Fruit fly (Drosophila melanogaster) whole organism, embryonic: ENCODE results near the gene CG4452.
A peak's percentile ranks its signal among the peaks of the same experiment; 100 is the strongest.

Experiments used
- BtbVII ChIP-seq: fragments of 200-800 bp; sonication (Bioruptor generic); optimal IDR thresholded peaks from 3 replicates; lab custom pipeline; 2017; ENCODE audit warnings: missing biosample characterization, mild to moderate bottlenecking, missing genetic modification characterization
- Bteb2 ChIP-seq: fragments of 200-800 bp; sonication (Bioruptor generic); optimal IDR thresholded peaks from 2 replicates; lab custom pipeline; 2016; ENCODE audit warnings: missing biosample characterization, missing genetic modification characterization
- CG1024 ChIP-seq: fragments of 200-800 bp; sonication (Bioruptor generic); IDR thresholded peaks from 2 replicates; pipeline ENCODE4 v1.3.6; 2022; ENCODE audit warnings: missing biosample characterization, missing genetic modification characterization
- CG10543 ChIP-seq: fragments of 200-800 bp; sonication (Bioruptor generic); optimal IDR thresholded peaks from 3 replicates; lab custom pipeline; 2017; ENCODE audit warnings: missing biosample characterization, mild to moderate bottlenecking, missing genetic modification characterization, moderate library complexity
- CG11398 ChIP-seq: fragments of 200-800 bp; sonication (Bioruptor generic); optimal IDR thresholded peaks from 2 replicates; lab custom pipeline; 2016; ENCODE audit warnings: missing biosample characterization, missing genetic modification characterization
- CG12942 ChIP-seq: fragments of 200-800 bp; sonication (Bioruptor generic); optimal IDR thresholded peaks from 3 replicates; lab custom pipeline; 2016; ENCODE audit warnings: missing biosample characterization, missing genetic modification characterization
- CG13123 ChIP-seq: fragments of 200-800 bp; sonication (Bioruptor generic); optimal IDR thresholded peaks from 2 replicates; lab custom pipeline; 2016; ENCODE audit warnings: missing biosample characterization, missing genetic modification characterization
- CG14441 ChIP-seq: fragments of 200-800 bp; sonication (Bioruptor generic); IDR thresholded peaks from 2 replicates; pipeline ENCODE4 v1.3.6; 2022; ENCODE audit warnings: missing biosample characterization, missing genetic modification characterization
- CG14860 ChIP-seq: fragments of 200-800 bp; sonication (Bioruptor generic); IDR thresholded peaks from 3 replicates; pipeline ENCODE4 v1.3.6; 2022; ENCODE audit warnings: missing biosample characterization, missing genetic modification characterization; ENCODE audit not compliant: partially characterized antibody
- CG17612 ChIP-seq: fragments of 200-800 bp; sonication (Bioruptor generic); IDR thresholded peaks from 2 replicates; pipeline ENCODE4 v1.3.6; 2022; ENCODE audit warnings: missing biosample characterization, missing genetic modification characterization
- CG18262 ChIP-seq: fragments of 200-800 bp; optimal IDR thresholded peaks from 3 replicates; lab custom pipeline; 2019; ENCODE audit warnings: missing biosample characterization, mild to moderate bottlenecking, missing genetic modification characterization, moderate library complexity
- CG2875 ChIP-seq: fragments of 200-800 bp; sonication (Bioruptor generic); optimal IDR thresholded peaks from 2 replicates; lab custom pipeline; 2017; ENCODE audit warnings: missing biosample characterization, mild to moderate bottlenecking, missing genetic modification characterization, missing genetic modification reagents
- CG3065 ChIP-seq: fragments of 200-800 bp; sonication (Bioruptor generic); optimal IDR thresholded peaks from 2 replicates; lab custom pipeline; 2016; ENCODE audit warnings: missing biosample characterization, missing genetic modification characterization
- CG33213 ChIP-seq: fragments of 200-800 bp; sonication (Bioruptor generic); optimal IDR thresholded peaks from 3 replicates; lab custom pipeline; 2016; ENCODE audit warnings: missing biosample characterization, missing genetic modification characterization
- CG34422 ChIP-seq: fragments of 200-800 bp; sonication (Bioruptor generic); IDR thresholded peaks from 3 replicates; pipeline ENCODE4 v1.3.6; 2022; ENCODE audit warnings: missing biosample characterization, missing genetic modification characterization
- CG5180 ChIP-seq: fragments of 200-800 bp; sonication (Bioruptor generic); optimal IDR thresholded peaks from 3 replicates; lab custom pipeline; 2017; ENCODE audit warnings: missing biosample characterization, missing genetic modification characterization, mild to moderate bottlenecking, moderate library complexity, missing genetic modification reagents
- CG6272 ChIP-seq: fragments of 200-800 bp; sonication (Bioruptor generic); IDR thresholded peaks from 2 replicates; pipeline ENCODE4 v1.3.6; 2022; ENCODE audit warnings: missing biosample characterization, missing genetic modification characterization
- CG8478 ChIP-seq: fragments of >200 bp; optimal IDR thresholded peaks from 2 replicates; lab custom pipeline; 2018
- CG8924 ChIP-seq: fragments of 200-800 bp; optimal IDR thresholded peaks from 3 replicates; lab custom pipeline; 2019; ENCODE audit warnings: missing biosample characterization, mild to moderate bottlenecking, missing genetic modification characterization, moderate library complexity
- CG9609 ChIP-seq: fragments of 200-800 bp; sonication (Bioruptor generic); optimal IDR thresholded peaks from 3 replicates; lab custom pipeline; 2016; ENCODE audit warnings: missing biosample characterization, missing genetic modification characterization
- Dref ChIP-seq: fragments of 200-800 bp; sonication (Bioruptor generic); IDR thresholded peaks from 2 replicates; pipeline ENCODE4 v1.3.6; 2022; ENCODE audit warnings: missing biosample characterization, missing genetic modification characterization
- GATAe ChIP-seq: fragments of 200-800 bp; sonication (Bioruptor generic); conservative IDR thresholded peaks from 2 replicates; pipeline ENCODE4 v1.3.6; 2022; ENCODE audit warnings: missing biosample characterization, missing genetic modification characterization
- Hmx ChIP-seq: fragments of 200-800 bp; sonication (Bioruptor generic); optimal IDR thresholded peaks from 2 replicates; lab custom pipeline; 2016; ENCODE audit warnings: missing biosample characterization, missing genetic modification characterization
- Hr39 ChIP-seq: fragments of >200 bp; optimal IDR thresholded peaks from 2 replicates; lab custom pipeline; 2017
- MESR4 ChIP-seq: fragments of 200-800 bp; sonication (Bioruptor generic); optimal IDR thresholded peaks from 2 replicates; lab custom pipeline; 2018; ENCODE audit warnings: missing biosample characterization, mild to moderate bottlenecking, missing genetic modification characterization, moderate library complexity
- Nf-YC ChIP-seq: fragments of 200-800 bp; optimal IDR thresholded peaks from 3 replicates; lab custom pipeline; 2019; ENCODE audit warnings: missing biosample characterization, mild to moderate bottlenecking, missing genetic modification characterization, moderate library complexity
- Rx ChIP-seq: fragments of 200-800 bp; sonication (Bioruptor generic); IDR thresholded peaks from 2 replicates; pipeline ENCODE4 v1.3.6; 2022; ENCODE audit warnings: missing biosample characterization, missing genetic modification characterization
- Stat92E ChIP-seq, 3 experiments: fragments of >200 bp in 2 of 3; fragments of 200-800 bp in 1 of 3; sonication (Bioruptor generic) in 1 of 3; optimal IDR thresholded peaks; 2 replicates each; lab custom pipeline; 2017 to 2019; ENCODE audit warnings: missing biosample characterization in 3 of 3, missing genetic modification characterization in 3 of 3, mild to moderate bottlenecking in 1 of 3, moderate library complexity in 1 of 3
- ara ChIP-seq: fragments of 200-800 bp; sonication (Bioruptor generic); IDR thresholded peaks from 2 replicates; pipeline ENCODE4 v1.3.6; 2022; ENCODE audit warnings: missing biosample characterization, missing genetic modification characterization
- bcd ChIP-seq: fragments of 200-800 bp; sonication (Bioruptor generic); optimal IDR thresholded peaks from 2 replicates; lab custom pipeline; 2017; ENCODE audit warnings: missing biosample characterization, mild to moderate bottlenecking, missing genetic modification characterization
- cg ChIP-seq: fragments of 200-800 bp; sonication (Bioruptor generic); optimal IDR thresholded peaks from 3 replicates; lab custom pipeline; 2019; ENCODE audit warnings: missing biosample characterization, mild to moderate bottlenecking, missing genetic modification characterization, moderate library complexity
- chn ChIP-seq: fragments of 200-800 bp; sonication (Bioruptor generic); optimal IDR thresholded peaks from 2 replicates; lab custom pipeline; 2016; ENCODE audit warnings: missing biosample characterization, missing genetic modification characterization
- danr ChIP-seq: fragments of 200-800 bp; sonication (Bioruptor generic); IDR thresholded peaks from 2 replicates; pipeline ENCODE4 v1.3.6; 2022; ENCODE audit warnings: missing biosample characterization, missing genetic modification characterization
- dati ChIP-seq: fragments of 200-800 bp; sonication (Bioruptor generic); IDR thresholded peaks from 2 replicates; pipeline ENCODE4 v1.3.6; 2022; ENCODE audit warnings: missing biosample characterization, missing genetic modification characterization
- dpn ChIP-seq, 2 experiments: fragments of 200-800 bp; sonication (Bioruptor generic); optimal IDR thresholded peaks; 3 replicates each; lab custom pipeline; 2016; ENCODE audit warnings: missing biosample characterization in 2 of 2, missing genetic modification characterization in 2 of 2
- eve ChIP-seq, 2 experiments: fragments of >200 bp; optimal IDR thresholded peaks; 2 replicates each; lab custom pipeline; 2017; ENCODE audit warnings: missing biosample characterization in 2 of 2, missing genetic modification characterization in 2 of 2
- jing ChIP-seq: fragments of 200-800 bp; sonication (Bioruptor generic); optimal IDR thresholded peaks from 2 replicates; lab custom pipeline; 2018; ENCODE audit warnings: missing biosample characterization, mild to moderate bottlenecking, missing genetic modification characterization
- mld ChIP-seq: fragments of 200-800 bp; sonication (Bioruptor generic); IDR thresholded peaks from 3 replicates; pipeline ENCODE4 v1.3.6; 2022; ENCODE audit warnings: missing biosample characterization, missing genetic modification characterization; ENCODE audit not compliant: partially characterized antibody
- nau ChIP-seq: fragments of 200-800 bp; sonication (Bioruptor generic); optimal IDR thresholded peaks from 3 replicates; lab custom pipeline; 2017; ENCODE audit warnings: missing biosample characterization, mild to moderate bottlenecking, missing genetic modification characterization, missing genetic modification reagents
- nmo ChIP-seq: fragments of 200-800 bp; sonication (Bioruptor generic); optimal IDR thresholded peaks from 2 replicates; lab custom pipeline; 2018; ENCODE audit warnings: missing biosample characterization, mild to moderate bottlenecking, missing genetic modification characterization, moderate library complexity
- nom ChIP-seq: fragments of 200-800 bp; sonication (Bioruptor generic); optimal IDR thresholded peaks from 2 replicates; lab custom pipeline; 2017; ENCODE audit warnings: missing biosample characterization, missing genetic modification characterization, mild to moderate bottlenecking, moderate library complexity, missing genetic modification reagents
- pum ChIP-seq: fragments of 200-800 bp; sonication (Bioruptor generic); optimal IDR thresholded peaks from 2 replicates; lab custom pipeline; 2016; ENCODE audit warnings: missing biosample characterization, missing genetic modification characterization
- so ChIP-seq: fragments of 200-800 bp; sonication (Bioruptor generic); IDR thresholded peaks from 3 replicates; pipeline ENCODE4 v1.3.6; 2022; ENCODE audit warnings: missing biosample characterization, missing genetic modification characterization
- sr ChIP-seq: fragments of 200-800 bp; sonication (Bioruptor generic); IDR thresholded peaks from 3 replicates; pipeline ENCODE4 v1.3.6; 2022; ENCODE audit warnings: missing biosample characterization, missing genetic modification characterization
- stc ChIP-seq: fragments of 200-800 bp; sonication (Bioruptor generic); IDR thresholded peaks from 2 replicates; pipeline ENCODE4 v1.3.6; 2022; ENCODE audit warnings: missing biosample characterization, missing genetic modification characterization
- stwl ChIP-seq: fragments of 200-800 bp; sonication (Bioruptor generic); optimal IDR thresholded peaks from 3 replicates; lab custom pipeline; 2018; ENCODE audit warnings: missing biosample characterization, mild to moderate bottlenecking, missing genetic modification characterization, moderate library complexity
- tll ChIP-seq, 2 experiments: fragments of 200-800 bp in 1 of 2; fragments of >200 bp in 1 of 2; sonication (Bioruptor generic) in 1 of 2; optimal IDR thresholded peaks; 2 replicates each; lab custom pipeline; 2017 to 2019; ENCODE audit warnings: missing biosample characterization in 2 of 2, missing genetic modification characterization in 2 of 2, mild to moderate bottlenecking in 1 of 2, moderate library complexity in 1 of 2
- tup ChIP-seq: fragments of 200-800 bp; sonication (Bioruptor generic); optimal IDR thresholded peaks from 2 replicates; lab custom pipeline; 2016; ENCODE audit warnings: missing biosample characterization, mild to moderate bottlenecking, missing genetic modification characterization, moderate library complexity
- tx ChIP-seq: fragments of 200-800 bp; sonication (Bioruptor generic); optimal IDR thresholded peaks from 2 replicates; lab custom pipeline; 2016; ENCODE audit warnings: missing biosample characterization, missing genetic modification characterization
- unpg ChIP-seq: fragments of 200-800 bp; sonication (Bioruptor generic); optimal IDR thresholded peaks from 3 replicates; lab custom pipeline; 2018; ENCODE audit warnings: missing biosample characterization, mild to moderate bottlenecking, missing genetic modification characterization, moderate library complexity

CG4452 gene

DNA sequence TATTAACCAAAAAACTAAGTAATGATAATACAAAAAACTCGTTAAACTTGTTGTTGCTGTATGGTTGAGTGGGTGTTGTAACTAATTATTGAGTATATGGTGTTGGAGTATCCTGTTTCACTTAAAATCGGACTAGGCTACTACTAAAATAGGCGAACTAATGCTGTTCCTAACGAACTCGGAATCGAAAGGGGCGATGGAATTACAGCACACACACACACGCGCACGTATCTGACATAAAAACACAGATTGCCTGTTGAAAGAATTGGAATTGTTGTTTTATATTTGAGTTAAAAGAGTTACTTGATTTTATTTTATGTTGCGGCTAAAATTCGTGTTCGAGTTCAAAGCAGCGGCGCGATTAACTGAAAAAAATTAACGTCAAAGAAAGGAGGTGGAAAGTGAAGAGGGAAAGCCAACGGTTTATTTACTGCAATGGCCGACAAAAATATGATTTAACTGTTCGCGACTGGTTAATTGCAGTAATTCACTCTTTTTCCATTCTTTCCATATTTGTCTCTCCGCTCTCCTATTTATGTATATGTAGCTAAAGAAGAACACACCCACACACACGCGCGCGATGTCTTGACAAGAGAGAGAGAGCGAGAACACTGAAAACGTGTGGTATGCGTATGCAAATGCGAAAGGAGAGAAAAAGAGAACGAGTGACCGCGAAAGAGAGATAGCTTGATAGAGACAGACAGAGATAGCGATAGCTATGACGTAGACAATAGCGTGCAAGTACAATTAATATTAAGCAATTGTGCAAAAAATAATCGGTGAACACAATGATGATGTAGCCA lies 34.4 kb downstream of the CG4452 start (continued):
- TF ChIP-seq tup = no peak
- TF ChIP-seq CG9609 (GFP tag; lab: Kevin White, UChicago) = no peak
- no peak for TF ChIP-seq ara
- TF ChIP-seq chn = no peak
- TF ChIP-seq CG10543 (GFP tag; lab: Kevin White, UChicago) = no peak
- peak; percentile 6; the same call in 1 of the 3 replicates for TF ChIP-seq CG34422 (GFP tag; lab: Robert Waterston, UW)
- no peak for TF ChIP-seq CG5180
- no peak for TF ChIP-seq MESR4
- TF ChIP-seq CG3065 (GFP tag; lab: Kevin White, UChicago) = no peak
- TF ChIP-seq cg (GFP tag; lab: Kevin White, UChicago) = peak; percentile 90
- no peak for TF ChIP-seq CG14441 (GFP tag; lab: Robert Waterston, UW)
- no peak for TF ChIP-seq tx
- no peak for TF ChIP-seq CG14860 (GFP tag; lab: Robert Waterston, UW)
- TF ChIP-seq stwl (tag; lab: Kevin White, UChicago) = no peak
- no peak for TF ChIP-seq CG12942 (GFP tag; lab: Kevin White, UChicago)
- TF ChIP-seq pum (GFP tag; lab: Kevin White, UChicago) = no peak
- TF ChIP-seq CG8478 (lab: Kevin White, UChicago) = no peak
- TF ChIP-seq dati (GFP tag; lab: Robert Waterston, UW) = no peak
- TF ChIP-seq nmo (GFP tag; lab: Kevin White, UChicago) = no peak
- no peak for TF ChIP-seq CG33213 (GFP tag; lab: Kevin White, UChicago)
- TF ChIP-seq CG11398 = no peak
- peak; percentile 13; the same call in 1 of the 2 replicates for TF ChIP-seq stc (GFP tag; lab: Robert Waterston, UW)
- peak; percentile 57; the same call in 1 of the 3 replicates for TF ChIP-seq sr (GFP tag; lab: Robert Waterston, UW)
- TF ChIP-seq CG6272 (GFP tag; lab: Robert Waterston, UW) = no peak
- TF ChIP-seq unpg (GFP tag; lab: Kevin White, UChicago) = no peak
- no peak for TF ChIP-seq Stat92E (GFP tag; optimal IDR thresholded peaks at IDR 0.05; lab: Kevin White, UChicago)
- no peak for TF ChIP-seq Nf-YC (tag; lab: Kevin White, UChicago)
- TF ChIP-seq tll (GFP tag; optimal IDR thresholded peaks at IDR 0.05; lab: Kevin White, UChicago) = no peak
- no peak for TF ChIP-seq Dref (GFP tag; lab: Robert Waterston, UW)
- TF ChIP-seq BtbVII (GFP tag; lab: Kevin White, UChicago) = peak; percentile 85
- no peak for TF ChIP-seq GATAe (GFP tag; lab: Robert Waterston, UW)
- no peak for TF ChIP-seq Bteb2 (GFP tag; lab: Kevin White, UChicago)
- no peak for TF ChIP-seq danr
- peak; percentile 39 for TF ChIP-seq nom (GFP tag; lab: Kevin White, UChicago)
- no peak for TF ChIP-seq CG1024
- TF ChIP-seq CG18262 (tag; lab: Kevin White, UChicago) = no peak
- no peak for TF ChIP-seq CG2875 (GFP tag; lab: Kevin White, UChicago)
- TF ChIP-seq so (GFP tag; lab: Robert Waterston, UW) = peak; percentile 42; the same call in 1 of the 3 replicates
- TF ChIP-seq jing = no peak
- TF ChIP-seq eve (GFP tag; optimal IDR thresholded peaks at IDR 0.05; lab: Kevin White, UChicago) = peak in 1 of 2 experiments; percentile 85
- TF ChIP-seq CG17612 (GFP tag; lab: Robert Waterston, UW) = no peak
- no peak for TF ChIP-seq nau (GFP tag; lab: Kevin White, UChicago)
- TF ChIP-seq CG8924 = peak; percentile 20
- TF ChIP-seq Rx = no peak
- no peak for TF ChIP-seq Hr39
- TF ChIP-seq CG13123 = no peak
- TF ChIP-seq Hmx (GFP tag; lab: Kevin White, UChicago) = no peak
- no peak for TF ChIP-seq mld (GFP tag; lab: Robert Waterston, UW)
- no peak for TF ChIP-seq bcd (GFP tag; lab: Kevin White, UChicago)
- TF ChIP-seq dpn (GFP tag; optimal IDR thresholded peaks at IDR 0.05; lab: Kevin White, UChicago) = no peak
